Worm (Caenorhabditis elegans) whole organism, L3 larva: ENCODE results near the gene str-250.

Source experiments
- R02D3.7 ChIP-seq: fragments of 150-350 bp; optimal IDR thresholded peaks from 2 replicates; lab custom pipeline; 2014; ENCODE audit warnings: missing biosample characterization, missing genetic modification characterization
- ZK546.5 ChIP-seq: sonication (generic microtip); optimal IDR thresholded peaks from 2 replicates; lab custom pipeline; 2017; ENCODE audit warnings: missing biosample characterization, missing genetic modification characterization
- hmg-11 ChIP-seq: sonication (generic microtip); optimal IDR thresholded peaks from 2 replicates; lab custom pipeline; 2016; ENCODE audit warnings: missing genetic modification characterization, missing compliant biosample characterization
- lin-39 ChIP-seq: fragments of 150-350 bp; optimal IDR thresholded peaks from 2 replicates; lab custom pipeline; 2018; ENCODE audit warnings: missing biosample characterization, missing genetic modification reagents, missing genetic modification characterization
- unc-39 ChIP-seq: sonication (generic microtip); optimal IDR thresholded peaks from 4 replicates; lab custom pipeline; 2017; ENCODE audit warnings: missing biosample characterization, missing genetic modification characterization

DNA sequence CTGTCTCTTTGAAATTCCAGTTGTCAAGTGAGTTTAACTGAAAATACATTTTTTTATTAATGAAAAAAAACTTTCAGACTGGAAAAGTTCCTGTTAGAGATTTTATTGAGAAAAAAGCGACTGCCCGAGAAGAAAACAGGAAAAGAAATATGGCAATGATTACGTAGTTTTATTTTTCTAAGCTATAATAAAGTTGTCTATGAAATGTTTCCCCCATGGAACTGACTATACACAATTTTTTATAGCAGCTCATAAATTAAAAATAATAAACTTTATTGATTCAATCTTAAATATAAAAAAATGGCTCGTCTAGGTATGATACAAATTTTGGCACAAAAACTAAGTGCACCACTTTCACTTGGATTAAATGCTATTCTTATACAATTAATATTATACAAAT lies 15.9 kb upstream of the str-250 start, which contains the start of gene C06B3.1:
- TF ChIP-seq ZK546.5 (tag; lab: Kevin White, UChicago) (no peak), hmg-11 (tag; lab: Kevin White, UChicago) (no peak), unc-39 (no peak), lin-39 (tag; lab: Kevin White, UChicago) (no peak), R02D3.7 (no peak)
